Worm (Caenorhabditis elegans) whole organism, young adult: Measurements from ENCODE around the gene F02D8.1.

ENCODE experiments used
- B0035.1 ChIP-seq: sonication (generic microtip); optimal IDR thresholded peaks from 2 replicates; lab custom pipeline; 2016; ENCODE audit warnings: missing genetic modification characterization, mild to moderate bottlenecking, missing compliant biosample characterization, missing genotype, missing genetic modification reagents
- F33H1.4 ChIP-seq: fragments of 200-800 bp; sonication (Bioruptor generic); IDR thresholded peaks from 2 replicates; pipeline ENCODE4 v1.3.6; 2022; ENCODE audit warnings: missing genetic modification reagents, missing genetic modification characterization, missing compliant biosample characterization
- ZK185.1 ChIP-seq: sonication (generic microtip); optimal IDR thresholded peaks from 2 replicates; lab custom pipeline; 2016; ENCODE audit warnings: mild to moderate bottlenecking, missing genetic modification characterization, missing compliant biosample characterization; ENCODE audit not compliant: poor library complexity, severe bottlenecking
- chd-7 ChIP-seq: sonication (generic microtip); optimal IDR thresholded peaks from 2 replicates; lab custom pipeline; 2016; ENCODE audit warnings: mild to moderate bottlenecking, missing genetic modification characterization, moderate library complexity, missing compliant biosample characterization
- egrh-3 ChIP-seq: fragments of 200-800 bp; sonication (Bioruptor generic); IDR thresholded peaks from 2 replicates; pipeline ENCODE4 v1.3.6; 2022; ENCODE audit warnings: missing genetic modification reagents, missing genetic modification characterization, missing compliant biosample characterization
- fkh-3 ChIP-seq: sonication (generic microtip); optimal IDR thresholded peaks from 2 replicates; lab custom pipeline; 2016; ENCODE audit warnings: mild to moderate bottlenecking, missing genetic modification characterization, missing compliant biosample characterization

DNA sequence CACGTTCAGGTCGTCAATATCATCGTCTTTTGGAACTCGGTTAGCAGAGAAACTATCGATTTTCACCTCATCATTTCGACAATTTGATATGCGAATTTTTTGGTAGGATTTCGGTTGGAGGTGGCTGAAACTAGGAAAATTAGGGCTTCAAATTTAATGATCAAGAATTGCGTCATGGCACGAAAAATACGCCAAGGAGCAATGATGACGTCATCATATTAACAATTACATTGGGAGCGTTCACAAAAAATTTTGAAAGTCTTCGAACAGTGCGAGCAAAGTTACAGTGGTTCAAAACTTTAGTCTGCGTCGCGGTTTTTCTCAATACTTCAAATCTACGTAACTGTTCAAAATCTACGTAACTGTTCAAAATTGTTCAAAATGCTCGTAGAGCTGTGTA lies 35.6 kb downstream of the F02D8.1 start:
- TF ChIP-seq egrh-3 (GFP tag; lab: Robert Waterston, UW): no peak
- no peak for TF ChIP-seq B0035.1 (tag; lab: Kevin White, UChicago)
- no peak for TF ChIP-seq chd-7 (tag; lab: Kevin White, UChicago)
- TF ChIP-seq F33H1.4 (GFP tag; lab: Robert Waterston, UW): no peak
- TF ChIP-seq fkh-3 (tag; lab: Kevin White, UChicago): no peak
- TF ChIP-seq ZK185.1: no peak
